Fruit fly (Drosophila melanogaster) whole organism, wandering third instar larva: Measurements from ENCODE around the gene Gug.

Experiments
- Abd-B ChIP-seq: fragments of >200 bp; optimal IDR thresholded peaks from 2 replicates; lab custom pipeline; 2017; ENCODE audit warnings: missing biosample characterization, missing genetic modification characterization
- CG32264 ChIP-seq: fragments of 200-800 bp; sonication (Bioruptor generic); optimal IDR thresholded peaks from 2 replicates; lab custom pipeline; 2016; ENCODE audit warnings: missing biosample characterization, missing genetic modification characterization
- CG9705 ChIP-seq: fragments of 200-800 bp; sonication (Bioruptor generic); optimal IDR thresholded peaks from 2 replicates; lab custom pipeline; 2018; ENCODE audit warnings: missing biosample characterization, mild to moderate bottlenecking, missing genetic modification characterization
- Dfd ChIP-seq: fragments of >200 bp; optimal IDR thresholded peaks from 2 replicates; lab custom pipeline; 2017; ENCODE audit warnings: missing biosample characterization, missing genetic modification characterization
- Dif ChIP-seq: fragments of 200-275, 200-300 bp; sonication (Bioruptor generic); optimal IDR thresholded peaks from 2 replicates; lab custom pipeline; 2018; ENCODE audit warnings: missing biosample characterization, missing genetic modification characterization; ENCODE audit not compliant: partially characterized antibody
- HLH106 ChIP-seq: fragments of 200-800 bp; optimal IDR thresholded peaks from 3 replicates; lab custom pipeline; 2019; ENCODE audit warnings: missing biosample characterization, mild to moderate bottlenecking, missing genetic modification characterization, moderate library complexity
- Hnf4 ChIP-seq: fragments of 200-800 bp; sonication (Bioruptor generic); optimal IDR thresholded peaks from 2 replicates; lab custom pipeline; 2016; ENCODE audit warnings: missing biosample characterization, mild to moderate bottlenecking, missing genetic modification characterization
- Hr78 ChIP-seq: fragments of >200 bp; optimal IDR thresholded peaks from 2 replicates; lab custom pipeline; 2017; ENCODE audit warnings: missing biosample characterization, missing genetic modification characterization
- Hr83 ChIP-seq: fragments of 200-300 bp; sonication (Bioruptor generic); optimal IDR thresholded peaks from 2 replicates; lab custom pipeline; 2016; ENCODE audit warnings: missing biosample characterization, mild to moderate bottlenecking, missing genetic modification characterization, moderate library complexity; ENCODE audit not compliant: poor library complexity, severe bottlenecking
- Jra ChIP-seq: sonication (Bioruptor generic); optimal IDR thresholded peaks from 2 replicates; lab custom pipeline; 2016; ENCODE audit warnings: missing biosample characterization, missing genetic modification characterization
- Mio ChIP-seq: sonication (Bioruptor generic); optimal IDR thresholded peaks from 2 replicates; lab custom pipeline; 2016; ENCODE audit warnings: missing biosample characterization, missing genetic modification characterization
- Myc ChIP-seq: fragments of >200 bp; optimal IDR thresholded peaks from 2 replicates; lab custom pipeline; 2017
- N ChIP-seq: fragments of >200 bp; optimal IDR thresholded peaks from 2 replicates; lab custom pipeline; 2018; ENCODE audit warnings: missing biosample characterization, missing external identifiers, missing genetic modification characterization
- OdsH ChIP-seq: fragments of 200-800 bp; sonication (Bioruptor generic); optimal IDR thresholded peaks from 2 replicates; lab custom pipeline; 2016; ENCODE audit warnings: missing biosample characterization, mild to moderate bottlenecking, missing genetic modification characterization
- Rel ChIP-seq, 2 experiments: fragments of 200-800 bp; sonication (Bioruptor generic) in 1 of 2; optimal IDR thresholded peaks; 2 replicates in 1 of 2; 3 replicates in 1 of 2; lab custom pipeline; 2016 to 2019; ENCODE audit warnings: mild to moderate bottlenecking in 2 of 2, missing biosample characterization in 2 of 2, missing genetic modification characterization in 2 of 2, moderate library complexity in 1 of 2
- Sp1 ChIP-seq: fragments of 200-800 bp; sonication (Bioruptor generic); optimal IDR thresholded peaks from 3 replicates; lab custom pipeline; 2019; ENCODE audit warnings: missing biosample characterization, mild to moderate bottlenecking, missing genetic modification characterization, moderate library complexity
- Vsx2 ChIP-seq: fragments of 200-300, 225-300 bp; sonication (Bioruptor generic); optimal IDR thresholded peaks from 2 replicates; lab custom pipeline; 2018; ENCODE audit warnings: missing biosample characterization, missing genetic modification characterization; ENCODE audit not compliant: partially characterized antibody
- br ChIP-seq: fragments of 200-800 bp; sonication (Bioruptor generic); optimal IDR thresholded peaks from 2 replicates; lab custom pipeline; 2016; ENCODE audit warnings: missing biosample characterization, missing genetic modification characterization
- dl ChIP-seq, 2 experiments: fragments of 175-275, 200-275 bp in 1 of 2; fragments of 200-275 bp in 1 of 2; sonication (Bioruptor generic); optimal IDR thresholded peaks; lab custom pipeline; 2018; ENCODE audit warnings: mild to moderate bottlenecking in 2 of 2, missing biosample characterization in 2 of 2, missing genetic modification characterization in 2 of 2, moderate library complexity in 2 of 2; ENCODE audit not compliant: partially characterized antibody in 2 of 2, insufficient read depth in 1 of 2
- dmrt93B ChIP-seq: fragments of 200-800 bp; sonication (Bioruptor generic); optimal IDR thresholded peaks from 2 replicates; lab custom pipeline; 2018; ENCODE audit warnings: missing biosample characterization, mild to moderate bottlenecking, missing genetic modification characterization
- dsf ChIP-seq: sonication (Bioruptor generic); optimal IDR thresholded peaks from 2 replicates; lab custom pipeline; 2016; ENCODE audit warnings: missing biosample characterization, missing genetic modification characterization, borderline replicate concordance
- ey ChIP-seq: fragments of 200-800 bp; sonication (Bioruptor generic); optimal IDR thresholded peaks from 2 replicates; lab custom pipeline; 2016; ENCODE audit warnings: missing biosample characterization, missing genetic modification characterization
- foxo ChIP-seq, 2 experiments: fragments of 200-800 bp; sonication (Bioruptor generic); optimal IDR thresholded peaks; 2 replicates in 1 of 2; 3 replicates in 1 of 2; lab custom pipeline; 2016 to 2017; ENCODE audit warnings: missing biosample characterization in 2 of 2, missing genetic modification characterization in 2 of 2
- fru ChIP-seq: fragments of 200-800 bp; sonication (Bioruptor generic); optimal IDR thresholded peaks from 3 replicates; lab custom pipeline; 2016; ENCODE audit warnings: missing biosample characterization, mild to moderate bottlenecking, missing genetic modification characterization
- h ChIP-seq: fragments of 200-800 bp; sonication (Bioruptor generic); optimal IDR thresholded peaks from 3 replicates; lab custom pipeline; 2016; ENCODE audit warnings: missing biosample characterization, mild to moderate bottlenecking, missing genetic modification characterization
- jim ChIP-seq: fragments of 175-275, 200-325 bp; sonication (Bioruptor generic); optimal IDR thresholded peaks from 2 replicates; lab custom pipeline; 2016; ENCODE audit warnings: missing biosample characterization, mild to moderate bottlenecking, missing genetic modification characterization
- lola ChIP-seq: fragments of >200 bp; optimal IDR thresholded peaks from 2 replicates; lab custom pipeline; 2017; ENCODE audit warnings: missing biosample characterization, missing genetic modification characterization
- psq ChIP-seq: fragments of 200-800 bp; sonication (Bioruptor generic); optimal IDR thresholded peaks from 3 replicates; lab custom pipeline; 2017; ENCODE audit warnings: missing biosample characterization, mild to moderate bottlenecking, missing genetic modification characterization, moderate library complexity
- rgr ChIP-seq: fragments of 200-800 bp; sonication (Bioruptor generic); optimal IDR thresholded peaks from 3 replicates; lab custom pipeline; 2016; ENCODE audit warnings: missing biosample characterization, mild to moderate bottlenecking, missing genetic modification characterization
- sage ChIP-seq: fragments of 200-800 bp; sonication (Bioruptor generic); optimal IDR thresholded peaks from 2 replicates; lab custom pipeline; 2016; ENCODE audit warnings: missing biosample characterization, mild to moderate bottlenecking, missing genetic modification characterization
- sv ChIP-seq: fragments of 200-800 bp; sonication (Bioruptor generic); optimal IDR thresholded peaks from 3 replicates; lab custom pipeline; 2016; ENCODE audit warnings: missing biosample characterization, missing genetic modification characterization
- woc ChIP-seq: sonication (Bioruptor generic); optimal IDR thresholded peaks from 2 replicates; lab custom pipeline; 2016; ENCODE audit warnings: missing biosample characterization, mild to moderate bottlenecking, missing genetic modification characterization

Gene Gug

DNA sequence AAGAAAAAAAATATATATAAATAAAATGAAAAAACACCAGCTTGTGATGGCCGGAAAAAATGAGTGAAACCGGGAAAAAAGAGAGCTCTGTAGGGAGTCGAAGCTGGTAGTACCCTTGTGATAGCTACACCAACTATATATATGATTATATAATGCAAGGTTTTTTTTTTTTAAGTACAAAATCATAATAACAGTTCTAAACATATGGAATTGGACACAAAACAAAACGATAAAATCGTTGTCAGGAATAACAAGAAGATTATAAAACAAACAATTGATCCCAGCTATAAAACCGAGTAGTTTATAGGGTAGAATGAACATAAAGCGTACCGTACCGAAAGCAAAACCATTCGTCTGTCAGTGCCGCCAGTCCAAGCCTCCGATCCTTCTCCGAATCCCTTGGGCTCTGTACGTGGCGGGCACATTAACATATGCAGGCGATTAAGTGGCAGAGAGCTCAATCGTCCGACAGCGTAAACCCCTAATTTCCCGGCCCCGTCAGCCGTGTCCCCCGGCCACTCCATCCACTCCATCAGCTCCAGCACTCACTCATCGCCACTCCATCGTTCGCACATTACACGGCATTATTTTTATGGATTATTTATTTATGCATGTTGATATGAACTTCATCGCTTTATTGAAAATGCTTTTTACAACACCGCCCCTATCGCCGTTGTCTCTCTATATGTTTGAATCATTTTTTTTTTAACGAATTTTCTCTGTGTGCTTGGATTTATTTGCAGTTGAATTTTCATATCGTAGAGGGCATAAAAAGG, 11.7 kb downstream of the Gug start:
- TF ChIP-seq CG9705 (GFP tag; lab: Kevin White, UChicago): no peak
- no peak for TF ChIP-seq OdsH (GFP tag; lab: Kevin White, UChicago)
- TF ChIP-seq rgr (GFP tag; lab: Kevin White, UChicago): no peak
- no peak for TF ChIP-seq woc (GFP tag; lab: Kevin White, UChicago)
- peak; percentile 0 for TF ChIP-seq psq
- TF ChIP-seq ey: no peak
- TF ChIP-seq h (GFP tag; lab: Kevin White, UChicago): peak; percentile 25
- no peak for TF ChIP-seq Hnf4 (GFP tag; lab: Kevin White, UChicago)
- no peak for TF ChIP-seq lola (GFP tag; lab: Kevin White, UChicago)

DNA sequence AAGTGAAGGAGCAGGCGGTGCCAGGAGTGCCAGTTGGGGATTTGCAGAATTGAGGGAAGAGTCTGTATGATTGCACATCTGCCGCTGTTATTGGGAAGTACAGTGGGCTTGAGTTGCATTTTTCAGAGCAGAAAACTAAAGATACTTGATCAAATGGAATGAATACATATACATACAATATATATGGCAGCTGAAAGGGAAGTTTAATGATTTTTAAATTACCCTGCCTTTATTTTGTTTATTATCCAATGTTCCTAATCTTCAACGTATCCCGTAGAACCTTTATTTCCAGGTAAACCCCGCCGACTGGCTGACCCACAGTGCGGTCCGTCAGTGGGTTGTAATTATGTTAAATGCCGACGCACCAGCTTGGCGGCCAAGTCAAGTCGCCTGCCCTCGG, 31.2 kb downstream of the Gug start:
- TF ChIP-seq br (GFP tag; lab: Kevin White, UChicago): no peak
- peak in 1 of 2 experiments; percentile 4 for TF ChIP-seq foxo (GFP tag; optimal IDR thresholded peaks at IDR 0.05; lab: Kevin White, UChicago)
- no peak for TF ChIP-seq dsf (GFP tag; lab: Kevin White, UChicago)
- no peak for TF ChIP-seq Dfd
- no peak for TF ChIP-seq dl (GFP tag; optimal IDR thresholded peaks at IDR 0.05; lab: Kevin White, UChicago; ENCODE audit: insufficient read depth in 1 of 2, partially characterized antibody in 2 of 2)
- no peak for TF ChIP-seq sage (GFP tag; lab: Kevin White, UChicago)
- no peak for TF ChIP-seq sv
- TF ChIP-seq HLH106 (tag; lab: Kevin White, UChicago): peak; percentile 4
- TF ChIP-seq Jra (GFP tag; lab: Kevin White, UChicago): no peak
- no peak for TF ChIP-seq Myc (lab: Kevin White, UChicago)
- TF ChIP-seq CG32264: no peak
- no peak for TF ChIP-seq Mio (GFP tag; lab: Kevin White, UChicago)
- peak; percentile 34 for TF ChIP-seq fru (GFP tag; lab: Kevin White, UChicago)
- no peak for TF ChIP-seq Hr78 (GFP tag; lab: Kevin White, UChicago)
- peak; percentile 60 for TF ChIP-seq woc (GFP tag; lab: Kevin White, UChicago)
- no peak for TF ChIP-seq psq
- TF ChIP-seq rgr (GFP tag; lab: Kevin White, UChicago): no peak
- no peak for TF ChIP-seq dmrt93B
- TF ChIP-seq Rel (GFP tag; optimal IDR thresholded peaks at IDR 0.05; lab: Kevin White, UChicago): no peak
- no peak for TF ChIP-seq Rel (tag; optimal IDR thresholded peaks at IDR 0.05; lab: Kevin White, UChicago)
- TF ChIP-seq h (GFP tag; lab: Kevin White, UChicago): peak; percentile 18
- no peak for TF ChIP-seq Vsx2

DNA sequence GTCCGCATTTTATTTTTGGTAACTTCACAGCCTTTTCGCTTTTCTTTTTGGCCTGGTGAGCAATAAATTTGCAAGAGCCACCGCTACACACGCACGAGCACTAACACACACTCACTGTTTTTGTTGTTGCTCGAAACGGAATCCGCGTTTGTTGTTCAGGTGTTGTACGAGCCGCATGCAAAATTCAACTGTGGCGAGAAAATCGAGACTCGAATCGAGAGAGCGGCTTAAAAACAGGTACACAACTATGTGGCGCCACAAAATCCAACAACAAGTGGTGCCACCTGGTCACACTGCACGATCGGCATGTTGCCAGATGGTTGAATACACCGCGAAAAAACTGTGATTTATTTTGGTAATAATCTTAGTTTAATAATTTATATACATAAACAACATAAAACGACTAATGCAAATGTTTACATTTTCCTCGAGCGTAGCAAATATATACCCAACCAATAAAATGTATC, 57.3 kb downstream of the Gug start, which contains the start of gene CG43163:
TSS of gene CG43163 (minus strand) at position 172 of the 467 bp plus-strand sequence.
- no peak for TF ChIP-seq Hnf4 (GFP tag; lab: Kevin White, UChicago)
- no peak for TF ChIP-seq Abd-B
- TF ChIP-seq Hr83: peak; percentile 78
- TF ChIP-seq Dif (GFP tag; lab: Kevin White, UChicago): peak; percentile 41
- no peak for TF ChIP-seq N (GFP tag; lab: Kevin White, UChicago)
- no peak for TF ChIP-seq sage (GFP tag; lab: Kevin White, UChicago)
- peak; percentile 67 for TF ChIP-seq rgr (GFP tag; lab: Kevin White, UChicago)
- TF ChIP-seq Sp1 (GFP tag; lab: Kevin White, UChicago): peak; percentile 47
- TF ChIP-seq CG9705 (GFP tag; lab: Kevin White, UChicago): peak; percentile 23
- peak; percentile 60 for TF ChIP-seq HLH106 (tag; lab: Kevin White, UChicago)
- peak; percentile 16 for TF ChIP-seq psq
- TF ChIP-seq OdsH (GFP tag; lab: Kevin White, UChicago): peak; percentile 58
- TF ChIP-seq sv: peak; percentile 49
- no peak for TF ChIP-seq Mio (GFP tag; lab: Kevin White, UChicago)
- peak in 1 of 2 experiments; percentile 72 for TF ChIP-seq foxo (GFP tag; optimal IDR thresholded peaks at IDR 0.05; lab: Kevin White, UChicago)
- peak; percentile 56 for TF ChIP-seq ey
- TF ChIP-seq jim: peak; percentile 16
- TF ChIP-seq Rel (GFP tag; optimal IDR thresholded peaks at IDR 0.05; lab: Kevin White, UChicago): no peak
- peak; percentile 6 for TF ChIP-seq Rel (tag; optimal IDR thresholded peaks at IDR 0.05; lab: Kevin White, UChicago)
